Worm (Caenorhabditis elegans) whole organism, L4/young adult: Measurements from ENCODE around the gene Y44A6D.5.

Experiments
- W03F9.2 ChIP-seq: fragments of 150-350 bp; optimal IDR thresholded peaks from 2 replicates; lab custom pipeline; 2014; ENCODE audit warnings: missing biosample characterization, missing genetic modification characterization
- dao-5 ChIP-seq: sonication (generic microtip); optimal IDR thresholded peaks from 2 replicates; lab custom pipeline; 2016; ENCODE audit warnings: missing genotype, missing genetic modification characterization, moderate library complexity, missing compliant biosample characterization
- him-1 ChIP-seq: sonication (generic microtip); optimal IDR thresholded peaks from 2 replicates; lab custom pipeline; 2016; ENCODE audit warnings: missing genotype, missing genetic modification reagents, missing genetic modification characterization, missing compliant biosample characterization

DNA sequence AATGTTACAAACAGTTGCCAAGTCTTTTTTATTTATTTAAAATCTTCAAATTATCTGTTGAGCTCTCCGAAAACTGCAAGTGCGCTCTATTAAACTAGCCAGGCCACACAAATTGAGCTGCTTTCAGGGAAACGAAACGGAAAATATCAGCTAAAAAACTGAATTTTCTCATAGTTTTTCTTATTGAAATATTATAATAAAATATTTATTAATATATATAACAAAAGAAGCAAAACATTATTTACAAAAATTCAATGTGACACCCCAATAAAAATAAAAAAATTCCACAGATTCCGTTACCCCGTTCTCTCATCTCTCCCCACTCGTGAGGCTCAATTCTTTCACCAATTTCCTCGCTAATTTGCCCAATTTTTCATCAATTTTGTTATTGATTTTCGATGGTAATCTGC, 29.8 kb upstream of the Y44A6D.5 start:
- TF ChIP-seq him-1 (tag; lab: Kevin White, UChicago) = no peak
- TF ChIP-seq dao-5 = no peak
- no peak for TF ChIP-seq W03F9.2
